Fruit fly (Drosophila melanogaster): ENCODE measurements around the gene inaF-D.

dm6 chrX:11700765-11701164 is 28.1 kb downstream of the inaF-D start:
- TF ChIP-seq nmo (GFP tag; optimal IDR thresholded peaks at IDR 0.05) (no peak), Ets97D (GFP tag; optimal IDR thresholded peaks at IDR 0.05) (no peak), CG10209 (GFP tag; optimal IDR thresholded peaks at IDR 0.05) (no peak)

All from whole organism, embryonic.